Fruit fly (Drosophila melanogaster) whole organism, embryonic: Measurements from ENCODE around the gene InR.

Experiments
- ATbp ChIP-seq: fragments of 200-800 bp; sonication (Bioruptor generic); optimal IDR thresholded peaks from 2 replicates; lab custom pipeline; 2017; ENCODE audit warnings: missing biosample characterization, mild to moderate bottlenecking, missing genetic modification characterization, missing genetic modification reagents
- Aef1 ChIP-seq: fragments of 200-800 bp; sonication (Bioruptor generic); IDR thresholded peaks from 3 replicates; pipeline ENCODE4 v1.3.6; 2022; ENCODE audit warnings: missing biosample characterization, missing genetic modification characterization
- CG10366 ChIP-seq: fragments of 200-800 bp; sonication (Bioruptor generic); IDR thresholded peaks from 2 replicates; pipeline ENCODE4 v1.3.6; 2022; ENCODE audit warnings: missing biosample characterization, missing genetic modification characterization
- CG10979 ChIP-seq: fragments of 200-800 bp; sonication (Bioruptor generic); optimal IDR thresholded peaks from 2 replicates; lab custom pipeline; 2018; ENCODE audit warnings: missing biosample characterization, mild to moderate bottlenecking, missing genetic modification characterization, moderate library complexity
- CG14965 ChIP-seq: fragments of 200-800 bp; sonication (Bioruptor generic); optimal IDR thresholded peaks from 2 replicates; lab custom pipeline; 2016; ENCODE audit warnings: missing biosample characterization, missing genetic modification characterization, borderline replicate concordance
- CG15269 ChIP-seq: fragments of 200-800 bp; sonication (Bioruptor generic); optimal IDR thresholded peaks from 2 replicates; lab custom pipeline; 2018; ENCODE audit warnings: missing biosample characterization, mild to moderate bottlenecking, missing genetic modification characterization, moderate library complexity
- CG1602 ChIP-seq: fragments of 200-800 bp; sonication (Bioruptor generic); optimal IDR thresholded peaks from 3 replicates; lab custom pipeline; 2016; ENCODE audit warnings: missing biosample characterization, missing genetic modification characterization
- CG1832 ChIP-seq: fragments of 200-800 bp; sonication (Bioruptor generic); optimal IDR thresholded peaks from 2 replicates; lab custom pipeline; 2017; ENCODE audit warnings: missing biosample characterization, mild to moderate bottlenecking, missing genetic modification characterization, inconsistent platforms
- CG2678 ChIP-seq: fragments of 200-800 bp; sonication (Bioruptor generic); optimal IDR thresholded peaks from 3 replicates; lab custom pipeline; 2019; ENCODE audit warnings: missing biosample characterization, mild to moderate bottlenecking, missing genetic modification characterization, moderate library complexity
- CG31441 ChIP-seq: fragments of 200-800 bp; sonication (Bioruptor generic); IDR thresholded peaks from 2 replicates; pipeline ENCODE4 v1.3.6; 2022; ENCODE audit warnings: missing biosample characterization, missing genetic modification characterization
- CG5180 ChIP-seq: fragments of 200-800 bp; sonication (Bioruptor generic); optimal IDR thresholded peaks from 3 replicates; lab custom pipeline; 2017; ENCODE audit warnings: missing biosample characterization, missing genetic modification characterization, mild to moderate bottlenecking, moderate library complexity, missing genetic modification reagents
- CG6254 ChIP-seq: fragments of 200-800 bp; sonication (Bioruptor generic); optimal IDR thresholded peaks from 3 replicates; lab custom pipeline; 2017; ENCODE audit warnings: mild to moderate bottlenecking, missing biosample characterization, missing genetic modification reagents, missing genetic modification characterization
- CG6689 ChIP-seq: fragments of 200-800 bp; sonication (Bioruptor generic); IDR thresholded peaks from 2 replicates; pipeline ENCODE4 v1.3.6; 2022; ENCODE audit warnings: missing biosample characterization, missing genetic modification characterization
- CG7839 ChIP-seq: fragments of 200-800 bp; sonication (Bioruptor generic); optimal IDR thresholded peaks from 3 replicates; lab custom pipeline; 2018; ENCODE audit warnings: missing biosample characterization, mild to moderate bottlenecking, missing genetic modification characterization, moderate library complexity
- CG8388 ChIP-seq: fragments of 200-800 bp; sonication (Bioruptor generic); optimal IDR thresholded peaks from 2 replicates; lab custom pipeline; 2019; ENCODE audit warnings: missing biosample characterization, mild to moderate bottlenecking, missing genetic modification characterization, moderate library complexity
- CG8924 ChIP-seq: fragments of 200-800 bp; optimal IDR thresholded peaks from 3 replicates; lab custom pipeline; 2019; ENCODE audit warnings: missing biosample characterization, mild to moderate bottlenecking, missing genetic modification characterization, moderate library complexity
- Dll ChIP-seq: fragments of 200-800 bp; sonication (Bioruptor generic); IDR thresholded peaks from 4 replicates; pipeline ENCODE4 v1.3.6; 2022; ENCODE audit warnings: missing biosample characterization, missing genetic modification characterization; ENCODE audit not compliant: partially characterized antibody
- Dref ChIP-seq: fragments of 200-800 bp; sonication (Bioruptor generic); IDR thresholded peaks from 2 replicates; pipeline ENCODE4 v1.3.6; 2022; ENCODE audit warnings: missing biosample characterization, missing genetic modification characterization
- Hr3 ChIP-seq: fragments of 200-800 bp; sonication (Bioruptor generic); optimal IDR thresholded peaks from 3 replicates; lab custom pipeline; 2016; ENCODE audit warnings: missing biosample characterization, missing genetic modification characterization
- Hr51 ChIP-seq, 2 experiments: fragments of 200-800 bp; sonication (Bioruptor generic); optimal IDR thresholded peaks; 2 replicates in 1 of 2; 3 replicates in 1 of 2; lab custom pipeline; 2016 to 2018; ENCODE audit warnings: missing biosample characterization in 2 of 2, missing genetic modification characterization in 2 of 2, mild to moderate bottlenecking in 1 of 2, moderate library complexity in 1 of 2
- Hr78 ChIP-seq, 2 experiments: fragments of 200-800 bp in 1 of 2; fragments of >200 bp in 1 of 2; sonication (Bioruptor generic) in 1 of 2; optimal IDR thresholded peaks; 2 replicates each; lab custom pipeline; 2017 to 2019; ENCODE audit warnings: missing biosample characterization in 2 of 2, missing genetic modification characterization in 2 of 2, mild to moderate bottlenecking in 1 of 2, moderate library complexity in 1 of 2
- MESR4 ChIP-seq: fragments of 200-800 bp; sonication (Bioruptor generic); optimal IDR thresholded peaks from 2 replicates; lab custom pipeline; 2018; ENCODE audit warnings: missing biosample characterization, mild to moderate bottlenecking, missing genetic modification characterization, moderate library complexity
- Med ChIP-seq: fragments of 200-800 bp; sonication (Bioruptor generic); peaks from one replicate; lab custom pipeline; 2016; ENCODE audit warnings: missing biosample characterization, missing genetic modification characterization, mild to moderate bottlenecking, inconsistent platforms, moderate library complexity
- Mrtf ChIP-seq: fragments of 200-800 bp; sonication (Bioruptor generic); IDR thresholded peaks from 3 replicates; pipeline ENCODE4 v1.3.6; 2022; ENCODE audit warnings: missing biosample characterization, missing genetic modification characterization
- NK7.1 ChIP-seq: fragments of 200-800 bp; sonication (Bioruptor generic); optimal IDR thresholded peaks from 3 replicates; lab custom pipeline; 2016; ENCODE audit warnings: missing biosample characterization, missing genetic modification characterization
- Neu2 ChIP-seq: fragments of 200-800 bp; sonication (Bioruptor generic); optimal IDR thresholded peaks from 3 replicates; lab custom pipeline; 2016; ENCODE audit warnings: missing biosample characterization, missing genetic modification characterization, borderline replicate concordance
- Oli ChIP-seq: fragments of 200-800 bp; sonication (Bioruptor generic); optimal IDR thresholded peaks from 2 replicates; lab custom pipeline; 2018; ENCODE audit warnings: missing biosample characterization, mild to moderate bottlenecking, missing genetic modification characterization, moderate library complexity
- Opbp ChIP-seq: fragments of 200-800 bp; sonication (Bioruptor generic); IDR thresholded peaks from 3 replicates; pipeline ENCODE4 v1.3.6; 2022; ENCODE audit warnings: missing biosample characterization, missing genetic modification characterization; ENCODE audit not compliant: partially characterized antibody
- PHDP ChIP-seq: fragments of 200-800 bp; sonication (Bioruptor generic); optimal IDR thresholded peaks from 3 replicates; lab custom pipeline; 2018; ENCODE audit warnings: missing biosample characterization, mild to moderate bottlenecking, missing genetic modification characterization, moderate library complexity
- Sox100B ChIP-seq: fragments of 200-800 bp; sonication (Bioruptor generic); optimal IDR thresholded peaks from 3 replicates; lab custom pipeline; 2018; ENCODE audit warnings: missing biosample characterization, mild to moderate bottlenecking, missing genetic modification characterization
- Trl ChIP-seq, 3 experiments: fragments of >200 bp in 2 of 3; fragments of 200-800 bp in 1 of 3; sonication (Bioruptor generic) in 1 of 3; optimal IDR thresholded peaks; 2 replicates in 1 of 3; 3 replicates in 2 of 3; lab custom pipeline; 2016 to 2017; ENCODE audit warnings: missing biosample characterization in 1 of 3, missing genetic modification characterization in 1 of 3
- cg ChIP-seq: fragments of 200-800 bp; sonication (Bioruptor generic); optimal IDR thresholded peaks from 3 replicates; lab custom pipeline; 2019; ENCODE audit warnings: missing biosample characterization, mild to moderate bottlenecking, missing genetic modification characterization, moderate library complexity
- crol ChIP-seq: fragments of 200-800 bp; sonication (Bioruptor generic); IDR thresholded peaks from 2 replicates; pipeline ENCODE4 v1.3.6; 2022; ENCODE audit warnings: missing biosample characterization, missing genetic modification characterization
- gce ChIP-seq: fragments of 200-800 bp; sonication (Bioruptor generic); IDR thresholded peaks from 3 replicates; pipeline ENCODE4 v1.3.6; 2022; ENCODE audit warnings: missing biosample characterization, missing genetic modification characterization
- grau ChIP-seq: fragments of 200-800 bp; optimal IDR thresholded peaks from 3 replicates; lab custom pipeline; 2019; ENCODE audit warnings: missing biosample characterization, mild to moderate bottlenecking, missing genetic modification characterization, moderate library complexity
- nerfin-1 ChIP-seq: fragments of 200-800 bp; sonication (Bioruptor generic); optimal IDR thresholded peaks from 3 replicates; lab custom pipeline; 2019; ENCODE audit warnings: missing biosample characterization, mild to moderate bottlenecking, missing genetic modification characterization, moderate library complexity
- p53 ChIP-seq: fragments of 200-800 bp; sonication (Bioruptor generic); optimal IDR thresholded peaks from 2 replicates; lab custom pipeline; 2016; ENCODE audit warnings: missing biosample characterization, missing genetic modification characterization
- phol ChIP-seq: fragments of 200-800 bp; sonication (Bioruptor generic); optimal IDR thresholded peaks from 3 replicates; lab custom pipeline; 2018; ENCODE audit warnings: missing biosample characterization, mild to moderate bottlenecking, missing genetic modification characterization, moderate library complexity
- row ChIP-seq: fragments of 200-800 bp; sonication (Bioruptor generic); IDR thresholded peaks from 3 replicates; pipeline ENCODE4 v1.3.6; 2022; ENCODE audit warnings: missing biosample characterization, missing genetic modification characterization
- salm ChIP-seq: fragments of 200-800 bp; sonication (Bioruptor generic); optimal IDR thresholded peaks from 2 replicates; lab custom pipeline; 2018; ENCODE audit warnings: missing biosample characterization, mild to moderate bottlenecking, missing genetic modification characterization
- sc ChIP-seq, 3 experiments: fragments of >200 bp in 2 of 3; fragments of 200-800 bp in 1 of 3; sonication (Bioruptor generic) in 1 of 3; optimal IDR thresholded peaks; 2 replicates in 2 of 3; 3 replicates in 1 of 3; lab custom pipeline; 2017; ENCODE audit warnings: mild to moderate bottlenecking in 1 of 3, missing biosample characterization in 1 of 3, missing genetic modification characterization in 1 of 3, missing genetic modification reagents in 1 of 3
- sens ChIP-seq: fragments of 200-800 bp; sonication (Bioruptor generic); peaks from one replicate; lab custom pipeline; 2016; ENCODE audit warnings: missing biosample characterization, missing genetic modification characterization

InR gene

dm6 chr3R:21651048-21651887, 32.1 kb upstream of the InR start (continued):
- TF ChIP-seq nerfin-1 (tag; lab: Kevin White, UChicago): peak; percentile 1
- TF ChIP-seq CG6689 (GFP tag; lab: Robert Waterston, UW): peak; percentile 47; the same call in 1 of the 2 replicates
- peak; percentile 33 for TF ChIP-seq CG8388 (GFP tag; lab: Kevin White, UChicago)
- peak; percentile 44 for TF ChIP-seq Oli (tag; lab: Kevin White, UChicago)
- no peak for TF ChIP-seq Hr78 (GFP tag; optimal IDR thresholded peaks at IDR 0.05; lab: Kevin White, UChicago)
- peak; percentile 63 for TF ChIP-seq CG10979
- peak; percentile 32 for TF ChIP-seq grau (tag; lab: Kevin White, UChicago)
- TF ChIP-seq Hr3: peak; percentile 11
- TF ChIP-seq PHDP (tag; lab: Kevin White, UChicago): peak; percentile 15
- TF ChIP-seq CG5180 (GFP tag; lab: Kevin White, UChicago): no peak
- TF ChIP-seq salm: no peak
- peak; percentile 15 for TF ChIP-seq CG1602
- TF ChIP-seq sens (GFP tag; lab: Kevin White, UChicago): peak; percentile 79
- peak; percentile 77 for TF ChIP-seq CG31441 (GFP tag; lab: Robert Waterston, UW)
- TF ChIP-seq CG6254 (GFP tag; lab: Kevin White, UChicago): peak; percentile 26
- TF ChIP-seq phol: peak; percentile 70
- TF ChIP-seq CG2678 (tag; lab: Kevin White, UChicago): peak; percentile 53
- no peak for TF ChIP-seq CG15269 (tag; lab: Kevin White, UChicago)
- TF ChIP-seq row (GFP tag; lab: Robert Waterston, UW): peak; percentile 46; the same call in 2 of the 3 replicates
- peak; percentile 58 for TF ChIP-seq Sox100B
- TF ChIP-seq ATbp (GFP tag; lab: Kevin White, UChicago): peak; percentile 32
- peak; percentile 39 for TF ChIP-seq CG8924 (tag; lab: Kevin White, UChicago)
- peak; percentile 59 for TF ChIP-seq cg
- peak in 1 of 2 experiments; percentile 51 for TF ChIP-seq Hr51 (GFP tag; optimal IDR thresholded peaks at IDR 0.05; lab: Kevin White, UChicago)
- TF ChIP-seq CG7839 (tag; lab: Kevin White, UChicago): peak; percentile 46
- peak; percentile 12 to 40 for TF ChIP-seq Trl (optimal IDR thresholded peaks at IDR 0.05; lab: Kevin White, UChicago)
- TF ChIP-seq Trl (GFP tag; optimal IDR thresholded peaks at IDR 0.05; lab: Kevin White, UChicago): no peak

DNA sequence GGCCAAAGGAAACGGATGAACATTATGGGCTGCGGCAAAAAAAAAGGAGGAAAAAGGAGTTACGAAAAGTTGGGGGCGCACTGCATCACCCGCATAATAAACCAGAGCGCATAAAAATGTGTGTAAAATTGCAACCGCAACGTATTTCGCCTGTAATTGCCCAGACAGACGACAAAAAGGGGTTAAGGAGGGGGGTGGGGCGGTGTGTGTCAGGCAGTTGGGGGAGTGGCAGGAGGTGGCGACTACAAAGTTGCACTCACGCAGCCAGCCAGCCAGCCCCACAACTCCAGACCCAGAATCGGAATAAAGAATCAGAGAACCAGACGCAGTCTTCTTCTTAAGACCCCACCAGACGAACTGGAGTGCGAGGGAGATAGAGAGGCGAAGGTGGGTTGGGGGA, 31.4 kb upstream of the InR start:
- no peak for TF ChIP-seq NK7.1 (GFP tag; lab: Kevin White, UChicago)
- TF ChIP-seq Med (GFP tag; lab: Kevin White, UChicago): peak; percentile 42
- no peak for TF ChIP-seq Aef1 (GFP tag; lab: Robert Waterston, UW)
- TF ChIP-seq CG14965: no peak
- TF ChIP-seq Dref (GFP tag; lab: Robert Waterston, UW): 0 out of 2 replicates have a peak, but pooled peaks have one; percentile 27
- peak; percentile 37; the same call in 1 of the 2 replicates for TF ChIP-seq crol (GFP tag; lab: Robert Waterston, UW)
- 0 out of 3 replicates have a peak, but pooled peaks have one; percentile 20 for TF ChIP-seq gce
- no peak for TF ChIP-seq Dll (GFP tag; lab: Robert Waterston, UW)
- TF ChIP-seq p53 (GFP tag; lab: Kevin White, UChicago): no peak
- TF ChIP-seq CG1832 (GFP tag; lab: Kevin White, UChicago): peak; percentile 10
- TF ChIP-seq CG10366 (GFP tag; lab: Robert Waterston, UW): no peak
- TF ChIP-seq Opbp: 0 out of 3 replicates have a peak, but pooled peaks have one; percentile 18
- TF ChIP-seq Mrtf (GFP tag; lab: Robert Waterston, UW): 0 out of 3 replicates have a peak, but pooled peaks have one; percentile 32
- TF ChIP-seq sc (optimal IDR thresholded peaks at IDR 0.05; lab: Kevin White, UChicago): no peak
- TF ChIP-seq sc (GFP tag; optimal IDR thresholded peaks at IDR 0.05; lab: Kevin White, UChicago): no peak
- no peak for TF ChIP-seq Neu2 (GFP tag; lab: Kevin White, UChicago)
- TF ChIP-seq MESR4: no peak
- TF ChIP-seq, all 482 proteins: peak for 7
